Fruit fly (Drosophila melanogaster) Kc167 (cell line): Measurements from ENCODE around the gene Agxt.

Experiments
- Myc ChIP-seq: fragments of >200 bp; optimal IDR thresholded peaks from 2 replicates; lab custom pipeline; 2017; ENCODE audit warnings: missing external identifiers
- Sin3A ChIP-seq: fragments of >200 bp; optimal IDR thresholded peaks from 2 replicates; lab custom pipeline; 2018; ENCODE audit warnings: missing external identifiers
- h ChIP-seq: fragments of >200 bp; optimal IDR thresholded peaks from 3 replicates; lab custom pipeline; 2018; ENCODE audit warnings: missing external identifiers
- ttk ChIP-seq: sonication (Bioruptor generic); optimal IDR thresholded peaks from 2 replicates; lab custom pipeline; 2017; ENCODE audit warnings: missing external identifiers

DNA sequence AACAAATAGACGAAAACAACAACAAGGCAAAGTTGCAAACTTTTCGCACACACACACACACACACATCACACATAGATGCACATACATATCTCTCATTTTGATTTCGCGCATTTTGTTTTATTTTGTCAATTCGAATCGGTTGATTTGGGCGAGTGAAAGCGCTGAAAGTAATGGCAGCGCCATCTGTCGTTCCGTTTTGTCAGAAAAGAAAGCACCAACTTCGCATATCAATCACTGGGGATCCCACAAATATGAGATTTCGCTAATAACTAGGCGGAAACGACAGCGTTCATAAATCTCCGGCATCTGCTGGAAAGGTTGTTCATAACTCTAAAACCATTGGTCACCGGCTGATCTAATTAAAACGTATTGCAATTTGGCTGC, 21.4 kb downstream of the Agxt start:
- TF ChIP-seq Sin3A (lab: Kevin White, UChicago) (no peak), Myc (no peak), h (lab: Kevin White, UChicago) (no peak), ttk (lab: Kevin White, UChicago) (no peak)
